Worm (Caenorhabditis elegans): Measurements from ENCODE around the gene K08E5.1.

ce11 chrIII:10106390-10106789 lies 40.2 kb downstream of the K08E5.1 start, which contains the start of gene srt-55:
- TF ChIP-seq tra-4 (tag; optimal IDR thresholded peaks at IDR 0.05) (no peak), ama-1 (optimal IDR thresholded peaks at IDR 0.05) (no peak), flt-1 (GFP tag; IDR thresholded peaks at IDR 0.05) (no peak), aly-1 (tag; optimal IDR thresholded peaks at IDR 0.05) (no peak), ceh-13 (GFP tag; optimal IDR thresholded peaks at IDR 0.05) (no peak), hmbx-1 (tag; optimal IDR thresholded peaks at IDR 0.05) (no peak), hnd-1 (tag; optimal IDR thresholded peaks at IDR 0.05) (no peak)
